ENCODE assay signal across 7 worm cellular contexts in the genomic region with DNA sequence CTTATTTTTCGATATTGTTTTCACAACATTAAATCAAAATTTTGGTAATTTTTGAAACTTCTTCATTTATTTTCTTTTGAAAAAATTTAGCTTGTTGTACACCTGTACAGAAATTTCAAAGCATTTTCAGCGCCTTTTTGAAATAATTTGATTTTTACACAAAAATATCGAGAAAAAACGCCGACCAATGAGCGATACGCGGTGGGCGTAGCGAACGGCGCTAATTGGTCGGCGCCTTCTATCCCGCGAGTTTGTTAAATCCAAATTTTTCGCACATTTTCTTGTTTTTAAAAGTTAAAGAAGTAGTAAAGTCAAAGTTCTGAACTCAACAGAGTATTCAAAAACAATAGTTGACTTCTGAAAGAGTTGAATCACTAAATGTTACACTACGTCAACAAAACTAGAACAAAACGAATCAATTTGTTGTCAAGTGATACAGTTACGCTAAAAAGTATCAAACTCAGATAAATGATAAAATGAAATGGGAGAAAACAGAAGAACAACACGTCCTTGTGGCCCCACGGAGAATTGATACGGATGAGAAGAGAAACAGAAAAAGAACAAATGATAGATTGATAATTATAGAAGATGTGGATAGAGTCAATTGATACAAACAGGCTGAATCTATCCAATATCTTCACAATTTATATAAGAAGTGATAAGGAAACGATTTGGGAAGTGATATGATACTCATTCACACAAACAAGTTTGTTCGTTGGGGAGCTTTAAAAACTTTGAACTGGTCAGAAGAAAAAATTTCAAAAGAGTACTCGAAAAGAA.
TF ChIP-seq lines count a peak whose summit lies in the region.

No protein-coding gene starts in this region.

TF ChIP-seq in whole organism, L1 larva, 84 proteins besides CTCF, POLR2A, EP300 and RAD21 (continues in another document):
- peak; percentile 4 for TF ChIP-seq nhr-20 (tag; optimal IDR thresholded peaks at IDR 0.05; lab: Kevin White, UChicago)
- TF ChIP-seq lin-14 (GFP tag; optimal IDR thresholded peaks at IDR 0.05; lab: Kevin White, UChicago) = peak; percentile 50
- TF ChIP-seq snpc-4 (tag; optimal IDR thresholded peaks at IDR 0.05; lab: Kevin White, UChicago) = no peak
- TF ChIP-seq elt-3 (tag; optimal IDR thresholded peaks at IDR 0.05; lab: Kevin White, UChicago) = peak in 5 of 6 experiments; percentile 56 to 89 (median 65)
- TF ChIP-seq nhr-85 (tag; lab: Kevin White, UChicago) = peak; percentile 25
- TF ChIP-seq nhr-11 (tag; optimal IDR thresholded peaks at IDR 0.05; lab: Kevin White, UChicago) = no peak
- no peak for TF ChIP-seq egl-13 (tag; optimal IDR thresholded peaks at IDR 0.05; lab: Kevin White, UChicago)
- TF ChIP-seq nhr-90 (tag; optimal IDR thresholded peaks at IDR 0.05; lab: Kevin White, UChicago; ENCODE audit: poor library complexity) = no peak
- no peak for TF ChIP-seq pag-3 (tag; optimal IDR thresholded peaks at IDR 0.05; lab: Kevin White, UChicago; ENCODE audit: borderline replicate concordance, insufficient read depth)
- TF ChIP-seq blmp-1 (tag; optimal IDR thresholded peaks at IDR 0.05; lab: Kevin White, UChicago) = peak; percentile 75
- TF ChIP-seq snu-23 (GFP tag; optimal IDR thresholded peaks at IDR 0.05; lab: Kevin White, UChicago) = peak; percentile 41

TF ChIP-seq in whole organism, L2 larva, 48 proteins besides CTCF, POLR2A, EP300 and RAD21:
- TF ChIP-seq R02D3.7 (tag; optimal IDR thresholded peaks at IDR 0.05; lab: Kevin White, UChicago) (no peak), nhr-21 (tag; optimal IDR thresholded peaks at IDR 0.05; lab: Kevin White, UChicago) (peak; percentile 38), nhr-25 (tag; optimal IDR thresholded peaks at IDR 0.05; lab: Kevin White, UChicago) (peak; percentile 26), crh-2 (tag; optimal IDR thresholded peaks at IDR 0.05; lab: Kevin White, UChicago) (peak; percentile 12), blmp-1 (tag; optimal IDR thresholded peaks at IDR 0.05; lab: Kevin White, UChicago; ENCODE audit: insufficient read depth) (peak; percentile 66), alr-1 (tag; optimal IDR thresholded peaks at IDR 0.05; lab: Kevin White, UChicago) (no peak), fos-1 (tag; optimal IDR thresholded peaks at IDR 0.05; lab: Kevin White, UChicago) (peak; percentile 33)

TF ChIP-seq in whole organism, L3 larva, 47 proteins besides CTCF, POLR2A, EP300 and RAD21 (continues in another document):
- TF ChIP-seq egl-27 (tag; optimal IDR thresholded peaks at IDR 0.05; lab: Kevin White, UChicago) (no peak), ama-1 (optimal IDR thresholded peaks at IDR 0.05; lab: Kevin White, UChicago) (no peak), pqm-1 (tag; optimal IDR thresholded peaks at IDR 0.05; lab: Kevin White, UChicago) (no peak), egl-5 (tag; optimal IDR thresholded peaks at IDR 0.05; lab: Kevin White, UChicago) (no peak), ceh-16 (tag; optimal IDR thresholded peaks at IDR 0.05; lab: Kevin White, UChicago) (no peak), nfya-1 (tag; optimal IDR thresholded peaks at IDR 0.05; lab: Kevin White, UChicago; ENCODE audit: insufficient read depth) (peak; percentile 90), ceh-28 (tag; optimal IDR thresholded peaks at IDR 0.05; lab: Kevin White, UChicago) (no peak), nhr-43 (tag; optimal IDR thresholded peaks at IDR 0.05; lab: Kevin White, UChicago; ENCODE audit: poor library complexity, severe bottlenecking) (peak; percentile 44), nhr-11 (tag; optimal IDR thresholded peaks at IDR 0.05; lab: Kevin White, UChicago) (no peak), fkh-2 (tag; optimal IDR thresholded peaks at IDR 0.05; lab: Kevin White, UChicago) (no peak), elt-3 (tag; optimal IDR thresholded peaks at IDR 0.05; lab: Kevin White, UChicago) (peak in 2 of 3 experiments; percentile 13 to 98), nhr-237 (tag; optimal IDR thresholded peaks at IDR 0.05; lab: Kevin White, UChicago) (no peak), nhr-23 (tag; optimal IDR thresholded peaks at IDR 0.05; lab: Kevin White, UChicago) (peak; percentile 77)

TF ChIP-seq in whole organism, L4 larva, 104 proteins besides CTCF, POLR2A, EP300 and RAD21 (continues in another document):
- TF ChIP-seq Y75B8A.6 (GFP tag; IDR thresholded peaks at IDR 0.05; lab: Robert Waterston, UW) (no peak), F37D6.2 (tag; optimal IDR thresholded peaks at IDR 0.05; lab: Kevin White, UChicago) (no peak), aha-1 (tag; lab: Kevin White, UChicago) (peak; percentile 8), hlh-11 (tag; optimal IDR thresholded peaks at IDR 0.05; lab: Kevin White, UChicago) (peak; percentile 10), mxl-3 (GFP tag; optimal IDR thresholded peaks at IDR 0.05; lab: Kevin White, UChicago) (peak; percentile 42), F44E2.7 (GFP tag; IDR thresholded peaks at IDR 0.05; lab: Robert Waterston, UW) (no peak), unc-62 (GFP tag; optimal IDR thresholded peaks at IDR 0.05 in 1 of 2; lab: Kevin White, UChicago) (peak in 1 of 2 experiments; percentile 17), unc-62 (tag; optimal IDR thresholded peaks at IDR 0.05; lab: Kevin White, UChicago) (no peak), mdl-1 (tag; optimal IDR thresholded peaks at IDR 0.05; lab: Kevin White, UChicago) (peak in 1 of 2 experiments; percentile 15), zag-1 (tag; optimal IDR thresholded peaks at IDR 0.05; lab: Kevin White, UChicago) (no peak), nhr-28 (tag; optimal IDR thresholded peaks at IDR 0.05; lab: Kevin White, UChicago) (peak; percentile 65), nhr-11 (tag; optimal IDR thresholded peaks at IDR 0.05; lab: Kevin White, UChicago) (no peak), nhr-41 (GFP tag; IDR thresholded peaks at IDR 0.05; lab: Robert Waterston, UW) (no peak), set-16 (GFP tag; IDR thresholded peaks at IDR 0.05; lab: Robert Waterston, UW) (no peak)

TF ChIP-seq in whole organism, late embryonic, 69 proteins besides CTCF, POLR2A, EP300 and RAD21:
- no peak for TF ChIP-seq ceh-31 (tag; optimal IDR thresholded peaks at IDR 0.05; lab: Kevin White, UChicago)
- TF ChIP-seq nfya-1 (tag; optimal IDR thresholded peaks at IDR 0.05; lab: Kevin White, UChicago) = peak; percentile 83

TF ChIP-seq in whole organism, mixed stage, embryonic, 35 proteins besides CTCF, POLR2A, EP300 and RAD21:
- no peak for TF ChIP-seq cnd-1 (tag; optimal IDR thresholded peaks at IDR 0.05; lab: Kevin White, UChicago)
- peak; percentile 19 for TF ChIP-seq elt-3 (tag; optimal IDR thresholded peaks at IDR 0.05; lab: Kevin White, UChicago)

TF ChIP-seq in whole organism, young adult, 124 proteins besides CTCF, POLR2A, EP300 and RAD21:
- TF ChIP-seq unc-130 (GFP tag; optimal IDR thresholded peaks at IDR 0.05; lab: Kevin White, UChicago) = no peak
- peak; percentile 56; the same call in 1 of the 2 replicates for TF ChIP-seq nfyb-1 (GFP tag; IDR thresholded peaks at IDR 0.05; lab: Robert Waterston, UW)
- TF ChIP-seq cebp-1 (GFP tag; IDR thresholded peaks at IDR 0.05; lab: Robert Waterston, UW) = no peak
- no peak for TF ChIP-seq cebp-1 (tag; optimal IDR thresholded peaks at IDR 0.05; lab: Kevin White, UChicago)
